Worm (Caenorhabditis elegans): ENCODE results near the gene H12D21.11.
"Not testable (repeated sequence)": the region's sequence is repeated elsewhere in the genome, so short reads cannot be mapped to it uniquely, and the experiment has no call there.

Gene H12D21.11

ce11 chrV:14877242-14877819, 38.4 kb upstream of the H12D21.11 start:
- peak; percentile 29 for TF ChIP-seq hlh-30 (tag; optimal IDR thresholded peaks at IDR 0.05; ENCODE audit: insufficient read depth)
- TF ChIP-seq nhr-76 (tag; optimal IDR thresholded peaks at IDR 0.05): no peak
- TF ChIP-seq zip-2 (tag; optimal IDR thresholded peaks at IDR 0.05): no peak
- TF ChIP-seq lin-13 (GFP tag; optimal IDR thresholded peaks at IDR 0.05): no peak
- TF ChIP-seq dmd-9 (GFP tag; IDR thresholded peaks at IDR 0.05): no peak
- peak; percentile 8 for TF ChIP-seq nhr-28 (tag; optimal IDR thresholded peaks at IDR 0.05)
- no peak for TF ChIP-seq set-16 (GFP tag; IDR thresholded peaks at IDR 0.05)
- TF ChIP-seq hlh-11 (tag; optimal IDR thresholded peaks at IDR 0.05): peak; percentile 11
- TF ChIP-seq R02D3.7 (tag; optimal IDR thresholded peaks at IDR 0.05): no peak
- no peak for TF ChIP-seq egl-43 (GFP tag; IDR thresholded peaks at IDR 0.05)
- TF ChIP-seq unc-62 (GFP tag; optimal IDR thresholded peaks at IDR 0.05 in 1 of 2): peak in 1 of 2 experiments; percentile 62
- no peak for TF ChIP-seq unc-62 (tag; optimal IDR thresholded peaks at IDR 0.05)
- no peak for TF ChIP-seq ces-1 (GFP tag; optimal IDR thresholded peaks at IDR 0.05)
- no peak for TF ChIP-seq tra-1 (GFP tag; IDR thresholded peaks at IDR 0.05)
- TF ChIP-seq T26A8.4 (GFP tag; IDR thresholded peaks at IDR 0.05): no peak
- TF ChIP-seq lsy-2 (tag; optimal IDR thresholded peaks at IDR 0.05): no peak
- TF ChIP-seq ZK337.2 (GFP tag; IDR thresholded peaks at IDR 0.05): no peak
- no peak for TF ChIP-seq nhr-111 (GFP tag; optimal IDR thresholded peaks at IDR 0.05)
- no peak for TF ChIP-seq ceh-28 (tag; optimal IDR thresholded peaks at IDR 0.05)
- TF ChIP-seq ceh-82 (tag; optimal IDR thresholded peaks at IDR 0.05): no peak
- no peak for TF ChIP-seq egl-27 (tag; optimal IDR thresholded peaks at IDR 0.05)

ce11 chrV:14890782-14891181, 24.9 kb upstream of the H12D21.11 start, which contains the start of gene nspa-2:
nspa-2 (plus strand) TSS chrV:14891082.
- TF ChIP-seq lin-38 (GFP tag; IDR thresholded peaks at IDR 0.05); ctbp-1 (GFP tag; IDR thresholded peaks at IDR 0.05); lir-3 (tag; optimal IDR thresholded peaks at IDR 0.05): not testable (repeated sequence)

ce11 chrV:14893355-14894050, 22.2 kb upstream of the H12D21.11 start, which contains the start of the genes mpst-2 and H12D21.5:
mpst-2 (minus strand) TSS chrV:14893455.
H12D21.5 (plus strand) TSS chrV:14894000.
- no peak for TF ChIP-seq php-3 (GFP tag; IDR thresholded peaks at IDR 0.05)
- no peak for TF ChIP-seq sdz-12 (GFP tag; optimal IDR thresholded peaks at IDR 0.05)
- no peak for TF ChIP-seq dve-1 (tag; optimal IDR thresholded peaks at IDR 0.05; ENCODE audit: insufficient read depth)
- no peak for TF ChIP-seq ceh-28 (tag; optimal IDR thresholded peaks at IDR 0.05)
- no peak for TF ChIP-seq F26F4.8 (GFP tag; conservative IDR thresholded peaks at IDR 0.05)
- no peak for TF ChIP-seq spr-1 (tag; optimal IDR thresholded peaks at IDR 0.05)
- TF ChIP-seq nhr-25 (tag; optimal IDR thresholded peaks at IDR 0.05; ENCODE audit: borderline replicate concordance, insufficient read depth): no peak
- TF ChIP-seq lin-29 (GFP tag; IDR thresholded peaks at IDR 0.05): no peak
- no peak for TF ChIP-seq ztf-11 (tag; optimal IDR thresholded peaks at IDR 0.05)
- no peak for TF ChIP-seq lin-38 (GFP tag; IDR thresholded peaks at IDR 0.05)
- no peak for TF ChIP-seq F37D6.2 (tag; optimal IDR thresholded peaks at IDR 0.05)
- TF ChIP-seq R02D3.7 (tag; optimal IDR thresholded peaks at IDR 0.05): no peak
- TF ChIP-seq nhr-102 (tag; optimal IDR thresholded peaks at IDR 0.05): no peak

DNA sequence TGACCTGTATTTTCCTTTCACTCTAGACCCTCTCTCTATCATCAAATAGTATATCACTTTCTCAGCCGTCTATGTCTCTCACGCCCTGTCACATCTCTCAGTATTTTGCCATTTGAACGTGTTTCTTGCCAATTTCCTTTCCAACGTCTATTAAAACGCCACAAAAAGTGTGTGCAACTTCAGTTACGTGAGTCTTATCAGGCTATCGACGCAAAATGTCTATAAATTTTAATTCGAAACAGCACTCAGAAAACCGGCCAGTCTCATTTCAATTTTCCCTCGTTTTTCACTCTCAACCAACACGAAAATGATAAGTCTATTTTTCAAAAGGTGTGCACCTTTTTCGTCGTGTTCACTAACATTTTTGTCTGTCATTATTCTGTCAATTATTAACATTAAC, 20.1 kb upstream of the H12D21.11 start, which contains the start of gene mpst-3:
Gene mpst-3 (plus strand): TSS at position 91 of the 400 bp plus-strand sequence.
- TF ChIP-seq hlh-30 (tag; optimal IDR thresholded peaks at IDR 0.05; ENCODE audit: insufficient read depth) (peak; percentile 20), pqm-1 (tag; optimal IDR thresholded peaks at IDR 0.05) (peak; percentile 86), egl-43 (GFP tag; IDR thresholded peaks at IDR 0.05) (no peak), mes-2 (tag; optimal IDR thresholded peaks at IDR 0.05; ENCODE audit: poor library complexity, severe bottlenecking) (peak; percentile 39), daf-16 (GFP tag; optimal IDR thresholded peaks at IDR 0.05) (no peak), daf-16 (tag; optimal IDR thresholded peaks at IDR 0.05) (peak; percentile 83), nhr-6 (tag; optimal IDR thresholded peaks at IDR 0.05) (peak; percentile 66), nhr-48 (tag; optimal IDR thresholded peaks at IDR 0.05) (peak; percentile 47), dve-1 (tag; optimal IDR thresholded peaks at IDR 0.05; ENCODE audit: insufficient read depth) (peak; percentile 33), nhr-77 (tag; optimal IDR thresholded peaks at IDR 0.05) (peak; percentile 22), php-3 (GFP tag; IDR thresholded peaks at IDR 0.05) (peak; percentile 87), nhr-28 (tag; optimal IDR thresholded peaks at IDR 0.05) (peak; percentile 73), hif-1 (tag; optimal IDR thresholded peaks at IDR 0.05) (peak; percentile 44 to 71), aly-2 (tag; optimal IDR thresholded peaks at IDR 0.05) (no peak), saeg-2 (GFP tag; IDR thresholded peaks at IDR 0.05) (no peak), mxl-3 (GFP tag; optimal IDR thresholded peaks at IDR 0.05) (peak; percentile 51), lin-38 (GFP tag; IDR thresholded peaks at IDR 0.05) (no peak)
